Worm (Caenorhabditis elegans) whole organism, mixed stage, embryonic: ENCODE data around the gene Y66H1A.5.

Experiments
- blmp-1 ChIP-seq: fragments of 150-350 bp; optimal IDR thresholded peaks from 2 replicates; lab custom pipeline; 2014; ENCODE audit warnings: missing biosample characterization, missing genetic modification characterization
- elt-1 ChIP-seq: sonication (generic microtip); optimal IDR thresholded peaks from 2 replicates; lab custom pipeline; 2017; ENCODE audit warnings: missing genetic modification characterization, mild to moderate bottlenecking, missing compliant biosample characterization, antibody characterized with exemption, moderate library complexity, borderline replicate concordance; ENCODE audit not compliant: insufficient read depth

ce11 chrIV:425546-425945, 3.4 kb downstream of the Y66H1A.5 start:
- TF ChIP-seq elt-1 (tag; lab: Kevin White, UChicago): no peak
- no peak for TF ChIP-seq blmp-1
